Worm (Caenorhabditis elegans): ENCODE results near the gene talp-3.

The talp-3 gene

DNA sequence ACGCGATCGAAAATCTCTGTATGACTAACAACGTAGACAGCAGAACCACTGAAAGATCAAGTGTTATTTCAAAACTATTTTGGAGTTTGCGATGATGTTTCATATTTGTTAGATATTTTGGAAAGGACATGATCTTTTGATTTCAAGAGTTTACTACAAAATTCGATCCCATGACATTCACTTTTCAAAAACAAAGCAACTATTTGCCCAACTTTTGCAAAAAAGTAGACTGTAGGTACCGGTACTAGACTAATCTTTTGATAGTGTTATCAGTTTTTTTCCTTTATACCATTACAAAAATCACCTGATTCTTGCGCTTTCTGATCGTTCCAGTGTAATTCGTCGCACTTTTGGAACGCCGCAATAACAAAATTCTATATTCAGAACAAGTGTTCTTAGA lies 33.1 kb downstream of the talp-3 start:
- TF ChIP-seq unc-62 (GFP tag; optimal IDR thresholded peaks at IDR 0.05), result no peak

DNA sequence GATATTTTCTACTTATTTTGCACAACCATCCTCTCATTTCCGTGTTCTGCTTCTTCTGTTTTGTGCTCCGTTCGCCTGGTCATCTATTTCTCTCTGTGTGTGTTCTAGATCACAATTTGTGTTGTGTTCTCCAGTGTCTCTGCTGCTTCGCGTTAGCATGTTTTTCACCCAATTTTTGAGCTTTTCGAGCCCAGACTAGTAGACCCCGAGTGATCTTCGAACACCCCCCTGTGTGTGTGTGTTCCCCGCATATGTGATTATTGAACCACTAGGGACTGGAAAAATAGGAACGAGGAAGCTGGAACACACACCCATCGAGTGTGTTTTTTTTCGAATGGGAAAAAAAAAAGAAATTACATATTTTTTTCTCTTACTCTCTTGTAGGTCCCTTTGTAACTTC lies 34.6 kb downstream of the talp-3 start:
- no peak for TF ChIP-seq unc-62 (GFP tag; optimal IDR thresholded peaks at IDR 0.05)

DNA sequence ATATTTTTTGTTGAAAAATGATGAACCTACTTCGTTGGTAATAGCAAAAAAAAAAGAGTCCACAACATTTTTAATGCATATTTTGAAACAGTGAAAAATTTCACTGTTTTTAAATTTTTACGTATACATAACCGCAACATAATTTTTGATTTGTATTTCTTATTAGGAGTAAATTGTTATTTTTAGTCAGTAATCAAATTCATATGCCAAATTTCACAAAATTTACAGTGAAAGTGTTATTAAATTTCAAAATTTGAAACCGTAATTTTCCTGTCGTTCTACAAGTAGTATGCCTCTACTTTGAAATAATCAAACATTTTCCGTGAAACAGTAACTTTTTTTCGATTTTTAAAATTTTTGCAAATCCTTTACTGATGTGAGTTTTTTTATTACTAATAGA lies 35.2 kb downstream of the talp-3 start:
- no peak for TF ChIP-seq unc-62 (GFP tag; optimal IDR thresholded peaks at IDR 0.05)

DNA sequence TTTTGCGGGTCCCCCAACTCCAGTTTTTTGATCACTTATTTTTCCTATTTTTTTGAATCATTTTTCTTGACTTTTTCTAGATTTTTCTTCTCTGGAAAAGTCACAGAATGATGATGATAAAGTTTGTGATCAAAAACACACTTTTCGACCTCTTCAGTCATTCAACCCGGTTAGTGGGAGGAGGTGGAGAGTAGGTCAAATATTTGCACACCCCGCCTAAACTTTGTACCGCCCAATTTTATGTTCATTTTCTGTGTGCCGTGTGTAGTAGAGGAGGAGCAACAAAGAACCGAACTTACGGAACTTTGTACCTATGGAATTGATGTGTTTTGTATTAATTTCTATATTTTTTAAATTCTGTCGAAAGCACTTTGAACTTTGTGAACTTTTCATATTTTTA lies 35.7 kb downstream of the talp-3 start:
- TF ChIP-seq unc-62 (GFP tag; optimal IDR thresholded peaks at IDR 0.05), result no peak

ce11 chrIV:14617059-14617458 lies 36.1 kb downstream of the talp-3 start:
- TF ChIP-seq unc-62 (GFP tag; optimal IDR thresholded peaks at IDR 0.05), result no peak

DNA sequence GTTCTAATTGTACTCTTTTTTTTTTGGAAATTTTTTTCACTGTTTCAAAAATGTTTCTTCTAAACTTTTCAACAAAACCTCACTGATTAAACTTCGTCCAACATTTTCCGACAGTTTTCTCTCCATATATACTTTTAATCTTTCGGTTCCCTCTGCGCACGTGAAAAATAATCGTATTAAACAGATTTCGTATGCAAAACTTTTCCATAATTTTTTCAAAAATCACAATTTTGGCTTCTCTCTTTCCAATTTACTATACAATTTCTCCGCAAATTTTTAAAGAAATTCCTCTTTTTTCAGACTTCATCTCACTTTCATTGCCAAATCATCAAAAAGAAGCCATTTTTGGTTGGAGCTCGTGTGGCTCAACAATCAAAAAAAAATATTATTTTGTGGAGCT lies 36.9 kb downstream of the talp-3 start, which contains the start of gene dmd-6:
Gene dmd-6, plus strand, starts transcription at position 301 of the 400 bp plus-strand sequence.
- TF ChIP-seq unc-62 (GFP tag; optimal IDR thresholded peaks at IDR 0.05), result no peak

ce11 chrIV:14614176-14614740 lies 38.9 kb downstream of the talp-3 start:
- TF ChIP-seq unc-62 (GFP tag; optimal IDR thresholded peaks at IDR 0.05), result no peak

DNA sequence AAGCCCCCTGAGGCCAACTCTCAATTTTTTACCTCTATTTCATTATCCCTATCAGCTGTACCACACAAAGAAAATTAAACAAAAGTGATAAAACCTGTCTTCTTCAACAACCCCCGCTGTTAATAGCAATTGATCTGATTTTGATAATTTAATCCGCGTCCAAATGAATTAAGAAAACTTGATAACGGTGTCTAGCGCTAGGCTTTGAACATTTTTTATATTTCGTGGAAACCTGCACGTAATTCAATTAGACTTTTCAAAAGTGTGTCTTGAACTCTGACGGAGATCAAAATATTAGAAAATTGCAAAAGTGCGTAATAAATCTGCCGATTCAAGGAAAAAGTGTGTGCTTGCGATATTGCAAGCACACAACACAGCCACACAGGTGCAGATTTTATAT lies 39.8 kb downstream of the talp-3 start:
- no peak for TF ChIP-seq unc-62 (GFP tag; optimal IDR thresholded peaks at IDR 0.05)

ce11 chrIV:14612547-14613329 lies 40.4 kb downstream of the talp-3 start:
- no peak for TF ChIP-seq unc-62 (GFP tag; optimal IDR thresholded peaks at IDR 0.05)

DNA sequence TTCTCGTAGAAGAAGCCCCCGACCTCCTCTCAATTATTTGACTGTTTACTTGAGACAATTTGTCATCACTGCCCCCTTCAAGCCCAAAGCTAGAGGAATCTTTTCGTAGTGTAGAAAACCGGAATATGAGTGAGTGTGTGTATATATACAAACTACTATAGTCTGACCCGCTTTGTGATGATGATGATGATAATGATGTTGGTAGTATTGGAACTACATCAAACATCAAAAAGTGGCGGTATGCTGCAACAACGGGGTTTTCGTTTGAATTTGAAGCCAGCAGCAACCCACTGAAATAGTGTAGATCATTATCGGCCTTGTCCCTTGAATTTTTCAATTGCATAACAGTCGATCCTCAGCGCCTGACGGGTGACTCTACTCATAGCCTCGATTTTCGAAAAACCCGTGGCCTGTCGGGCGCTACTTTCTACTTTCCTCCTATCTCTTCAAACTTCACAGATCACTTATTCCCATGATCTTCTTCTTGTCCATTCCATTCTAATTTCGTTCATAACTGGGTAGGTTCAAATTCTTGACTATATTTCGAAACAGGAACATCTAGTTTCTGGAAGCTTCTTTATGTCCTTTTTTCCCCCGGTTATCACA lies 41.2 kb downstream of the talp-3 start:
- no peak for TF ChIP-seq unc-62 (GFP tag; optimal IDR thresholded peaks at IDR 0.05)

DNA sequence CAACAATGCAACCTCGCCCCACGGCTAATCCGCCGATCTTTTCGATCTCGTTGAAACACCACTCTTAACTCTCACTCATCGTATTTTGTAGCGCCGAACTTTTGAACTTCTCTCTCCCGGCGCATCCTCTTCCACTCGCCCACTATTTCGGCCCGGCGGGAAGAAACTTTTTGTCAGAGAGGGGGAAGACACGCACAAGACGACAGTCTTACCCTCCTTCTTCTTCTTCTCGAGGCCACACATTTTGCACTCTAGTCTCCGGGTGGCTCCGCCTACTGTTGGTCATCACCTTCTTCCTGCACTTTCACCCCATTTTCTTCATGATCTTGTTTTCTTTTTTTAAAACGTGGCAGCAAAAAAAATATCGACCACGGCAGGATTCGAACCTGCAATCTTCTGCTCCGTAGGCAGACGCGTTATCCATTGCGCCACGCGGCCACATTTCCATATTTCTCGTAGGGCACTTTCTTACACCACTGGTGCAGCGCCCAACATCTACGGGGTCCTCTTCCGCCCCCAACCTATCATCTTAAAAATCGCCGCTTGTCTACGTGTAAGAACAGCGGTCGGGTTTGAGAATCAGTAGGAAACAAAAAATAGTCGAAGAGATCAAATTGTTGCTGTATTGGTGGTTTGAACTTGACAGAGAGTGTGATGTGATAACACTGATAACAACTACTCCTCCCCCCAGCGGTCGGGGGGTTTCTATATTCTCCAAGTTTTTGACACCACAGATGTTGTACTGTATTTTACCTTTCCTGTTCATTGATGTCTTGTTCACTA lies 42.0 kb downstream of the talp-3 start:
- TF ChIP-seq unc-62 (GFP tag; optimal IDR thresholded peaks at IDR 0.05), result no peak

DNA sequence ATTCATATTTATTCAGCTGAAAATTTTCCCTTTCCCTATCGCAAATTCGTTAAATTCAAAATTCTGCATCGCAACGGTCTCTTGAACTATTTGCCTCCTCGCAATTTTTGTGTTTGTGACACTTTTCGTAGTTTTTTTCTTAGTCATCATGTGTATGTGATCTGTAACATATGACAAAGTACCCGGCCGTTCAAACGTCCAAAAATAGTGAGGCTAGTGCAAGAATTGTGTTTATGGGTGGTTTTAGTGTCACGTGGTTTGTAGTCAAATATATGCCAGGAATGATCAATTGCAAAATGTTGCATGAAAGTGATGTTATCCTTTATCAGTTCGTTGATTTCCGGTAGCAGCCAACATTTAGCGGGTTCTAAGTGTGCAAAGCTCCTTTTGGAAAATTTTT lies 43.4 kb downstream of the talp-3 start:
- TF ChIP-seq unc-62 (GFP tag; optimal IDR thresholded peaks at IDR 0.05), result no peak

DNA sequence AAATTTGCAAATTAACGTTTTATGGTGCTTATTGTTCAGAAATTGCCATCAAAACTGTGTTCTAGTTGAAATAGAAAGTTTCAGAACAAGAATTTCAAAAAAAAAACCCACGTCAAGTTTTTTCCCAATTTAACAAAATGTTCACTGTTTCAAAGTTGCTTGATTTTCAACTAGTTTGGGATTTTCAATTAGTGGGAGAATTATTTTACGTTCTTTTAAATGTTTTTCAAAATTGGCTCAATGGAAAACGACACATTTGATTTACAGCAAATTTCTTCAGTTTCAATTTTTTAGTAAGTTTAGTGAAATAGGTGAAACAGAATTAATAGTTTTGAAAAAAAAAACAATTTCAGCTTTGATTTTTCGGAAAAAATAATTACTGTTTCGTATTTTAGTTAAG lies 44.6 kb downstream of the talp-3 start:
- no peak for TF ChIP-seq unc-62 (GFP tag; optimal IDR thresholded peaks at IDR 0.05)

ce11 chrIV:14606469-14606868 lies 46.7 kb downstream of the talp-3 start:
- no peak for TF ChIP-seq unc-62 (GFP tag; optimal IDR thresholded peaks at IDR 0.05)

DNA sequence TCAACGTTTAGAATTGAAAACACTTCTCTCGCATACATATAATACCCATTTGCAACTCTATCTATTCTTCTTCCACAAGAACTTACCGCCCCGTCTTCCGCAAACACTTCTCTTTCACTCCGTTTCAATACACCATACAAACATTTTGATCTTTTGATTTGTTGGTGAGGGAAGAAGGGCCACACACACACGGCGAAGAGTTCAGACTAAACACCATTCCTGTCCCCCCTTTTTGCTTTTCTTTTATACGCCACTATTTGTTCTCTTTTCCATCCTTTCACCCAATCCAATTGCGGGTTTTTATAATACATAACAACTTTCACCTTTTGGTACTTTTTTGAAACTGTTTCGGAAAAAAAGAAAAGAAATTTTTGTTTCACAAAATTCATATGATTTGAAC lies 48.0 kb downstream of the talp-3 start:
- TF ChIP-seq unc-62 (GFP tag; optimal IDR thresholded peaks at IDR 0.05), result no peak

ce11 chrIV:14603022-14603421 lies 50.2 kb downstream of the talp-3 start:
- TF ChIP-seq unc-62 (GFP tag; optimal IDR thresholded peaks at IDR 0.05), result no peak
